Worm (Caenorhabditis elegans): ENCODE data around the gene ebp-2.
A peak's percentile ranks its signal among the peaks of the same experiment; 100 is the strongest.

- TF ChIP-seq flt-1 (GFP tag; IDR thresholded peaks at IDR 0.05) (peak; percentile 63; the same call in 1 of the 2 replicates), med-1 (GFP tag; optimal IDR thresholded peaks at IDR 0.05; ENCODE audit: insufficient read depth) (peak; percentile 49), T22C8.4 (GFP tag; IDR thresholded peaks at IDR 0.05) (no peak), ztf-23 (GFP tag; IDR thresholded peaks at IDR 0.05) (peak; percentile 63; the same call in 1 of the 2 replicates), klf-2 (GFP tag; conservative IDR thresholded peaks at IDR 0.05) (no peak), tab-1 (GFP tag; IDR thresholded peaks at IDR 0.05) (0 out of 2 replicates have a peak, but pooled peaks have one; percentile 62), cog-1 (tag; optimal IDR thresholded peaks at IDR 0.05) (peak; percentile 50), ref-1 (GFP tag; conservative IDR thresholded peaks at IDR 0.05) (no peak), ztf-29 (GFP tag; IDR thresholded peaks at IDR 0.05) (no peak)
Measured at ce11 chrII:11473525-11474181, 31.1 kb downstream of the ebp-2 start, which contains the start of the genes metl-1 and W02B12.11.

Measured in whole organism, midembryonic.